Fruit fly (Drosophila melanogaster) whole organism, embryonic: ENCODE measurements around the gene CG13403.

Experiments used
- Adf1 ChIP-seq: fragments of 200-800 bp; sonication (Bioruptor generic); IDR thresholded peaks from 2 replicates; pipeline ENCODE4 v1.3.6; 2022; ENCODE audit warnings: missing biosample characterization, missing genetic modification characterization
- Atf6 ChIP-seq: fragments of 200-800 bp; sonication (Bioruptor generic); IDR thresholded peaks from 2 replicates; pipeline ENCODE4 v1.3.6; 2022; ENCODE audit warnings: missing biosample characterization, missing genetic modification characterization
- CG10274 ChIP-seq: fragments of 200-800 bp; sonication (Bioruptor generic); optimal IDR thresholded peaks from 3 replicates; lab custom pipeline; 2017; ENCODE audit warnings: missing biosample characterization, mild to moderate bottlenecking, missing genetic modification characterization
- CG12071 ChIP-seq: fragments of 200-800 bp; sonication (Bioruptor generic); optimal IDR thresholded peaks from 3 replicates; lab custom pipeline; 2018; ENCODE audit warnings: missing biosample characterization, mild to moderate bottlenecking, missing genetic modification characterization
- CG13287 ChIP-seq: fragments of 200-800 bp; sonication (Bioruptor generic); IDR thresholded peaks from 2 replicates; pipeline ENCODE4 v1.3.6; 2022; ENCODE audit warnings: missing biosample characterization, missing genetic modification characterization; ENCODE audit not compliant: partially characterized antibody
- CG13424 ChIP-seq: fragments of 200-800 bp; sonication (Bioruptor generic); optimal IDR thresholded peaks from 2 replicates; lab custom pipeline; 2019; ENCODE audit warnings: missing biosample characterization, mild to moderate bottlenecking, missing genetic modification characterization, moderate library complexity
- CG13775 ChIP-seq: fragments of 200-800 bp; sonication (Bioruptor generic); optimal IDR thresholded peaks from 3 replicates; lab custom pipeline; 2017; ENCODE audit warnings: missing biosample characterization, mild to moderate bottlenecking, missing genetic modification characterization
- CG14014 ChIP-seq: fragments of 200-800 bp; sonication (Bioruptor generic); IDR thresholded peaks from 2 replicates; pipeline ENCODE4 v1.3.6; 2022; ENCODE audit warnings: missing biosample characterization, missing genetic modification characterization
- CG14710 ChIP-seq: fragments of 200-800 bp; sonication (Bioruptor generic); optimal IDR thresholded peaks from 3 replicates; lab custom pipeline; 2019; ENCODE audit warnings: missing biosample characterization, mild to moderate bottlenecking, missing genetic modification characterization, moderate library complexity
- CG14860 ChIP-seq: fragments of 200-800 bp; sonication (Bioruptor generic); IDR thresholded peaks from 3 replicates; pipeline ENCODE4 v1.3.6; 2022; ENCODE audit warnings: missing biosample characterization, missing genetic modification characterization; ENCODE audit not compliant: partially characterized antibody
- CG1529 ChIP-seq: fragments of 200-800 bp; sonication (Bioruptor generic); optimal IDR thresholded peaks from 3 replicates; lab custom pipeline; 2018; ENCODE audit warnings: missing biosample characterization, missing genetic modification characterization
- CG16863 ChIP-seq: fragments of 200-800 bp; sonication (Bioruptor generic); optimal IDR thresholded peaks from 3 replicates; lab custom pipeline; 2016; ENCODE audit warnings: missing biosample characterization, missing genetic modification characterization
- CG17385 ChIP-seq: fragments of 200-800 bp; sonication (Bioruptor generic); optimal IDR thresholded peaks from 3 replicates; lab custom pipeline; 2018; ENCODE audit warnings: missing biosample characterization, mild to moderate bottlenecking, missing genetic modification characterization
- CG18262 ChIP-seq: fragments of 200-800 bp; optimal IDR thresholded peaks from 3 replicates; lab custom pipeline; 2019; ENCODE audit warnings: missing biosample characterization, mild to moderate bottlenecking, missing genetic modification characterization, moderate library complexity
- CG2202 ChIP-seq: fragments of 200-800 bp; sonication (Bioruptor generic); optimal IDR thresholded peaks from 2 replicates; lab custom pipeline; 2018; ENCODE audit warnings: missing biosample characterization, mild to moderate bottlenecking, missing genetic modification characterization
- CG2712 ChIP-seq: fragments of 200-800 bp; optimal IDR thresholded peaks from 3 replicates; lab custom pipeline; 2019; ENCODE audit warnings: missing biosample characterization, mild to moderate bottlenecking, missing genetic modification characterization, moderate library complexity
- CG4424 ChIP-seq: fragments of 200-800 bp; sonication (Bioruptor generic); optimal IDR thresholded peaks from 3 replicates; lab custom pipeline; 2016; ENCODE audit warnings: missing biosample characterization, missing genetic modification characterization
- CG4820 ChIP-seq: fragments of 200-800 bp; sonication (Bioruptor generic); optimal IDR thresholded peaks from 3 replicates; lab custom pipeline; 2016; ENCODE audit warnings: missing biosample characterization, missing genetic modification characterization
- CG6689 ChIP-seq: fragments of 200-800 bp; sonication (Bioruptor generic); IDR thresholded peaks from 2 replicates; pipeline ENCODE4 v1.3.6; 2022; ENCODE audit warnings: missing biosample characterization, missing genetic modification characterization
- CG7556 ChIP-seq: fragments of 200-800 bp; sonication (Bioruptor generic); optimal IDR thresholded peaks from 2 replicates; lab custom pipeline; 2017; ENCODE audit warnings: missing biosample characterization, mild to moderate bottlenecking, missing genetic modification characterization
- CG8290 ChIP-seq, 3 experiments: fragments of 200-800 bp; sonication (Bioruptor generic); optimal IDR thresholded peaks; 2 replicates each; lab custom pipeline; 2016 to 2019; ENCODE audit warnings: missing biosample characterization in 3 of 3, missing genetic modification characterization in 3 of 3, mild to moderate bottlenecking in 2 of 3, moderate library complexity in 1 of 3
- Camta ChIP-seq: fragments of 200-800 bp; sonication (Bioruptor generic); optimal IDR thresholded peaks from 2 replicates; lab custom pipeline; 2016; ENCODE audit warnings: missing biosample characterization, missing genetic modification characterization
- Deaf1 ChIP-seq: fragments of 200-800 bp; optimal IDR thresholded peaks from 3 replicates; lab custom pipeline; 2019; ENCODE audit warnings: missing biosample characterization, mild to moderate bottlenecking, missing genetic modification characterization, moderate library complexity
- Drgx ChIP-seq: fragments of 200-800 bp; sonication (Bioruptor generic); IDR thresholded peaks from 2 replicates; pipeline ENCODE4 v1.3.6; 2022; ENCODE audit warnings: missing biosample characterization, missing genetic modification characterization
- HHEX ChIP-seq: fragments of 200-800 bp; sonication (Bioruptor generic); optimal IDR thresholded peaks from 3 replicates; lab custom pipeline; 2017; ENCODE audit warnings: missing biosample characterization, mild to moderate bottlenecking, missing genetic modification characterization, missing genetic modification reagents
- HLH3B ChIP-seq: fragments of 200-800 bp; sonication (Bioruptor generic); IDR thresholded peaks from 2 replicates; pipeline ENCODE4 v1.3.6; 2022; ENCODE audit warnings: missing biosample characterization, missing genetic modification characterization
- Hr3 ChIP-seq: fragments of 200-800 bp; sonication (Bioruptor generic); optimal IDR thresholded peaks from 3 replicates; lab custom pipeline; 2016; ENCODE audit warnings: missing biosample characterization, missing genetic modification characterization
- MTF-1 ChIP-seq: fragments of 200-800 bp; sonication (Bioruptor generic); optimal IDR thresholded peaks from 2 replicates; lab custom pipeline; 2018; ENCODE audit warnings: missing biosample characterization, mild to moderate bottlenecking, missing genetic modification characterization, borderline replicate concordance
- NK7.1 ChIP-seq: fragments of 200-800 bp; sonication (Bioruptor generic); optimal IDR thresholded peaks from 3 replicates; lab custom pipeline; 2016; ENCODE audit warnings: missing biosample characterization, missing genetic modification characterization
- Oli ChIP-seq: fragments of 200-800 bp; sonication (Bioruptor generic); optimal IDR thresholded peaks from 2 replicates; lab custom pipeline; 2018; ENCODE audit warnings: missing biosample characterization, mild to moderate bottlenecking, missing genetic modification characterization, moderate library complexity
- Pdp1 ChIP-seq, 2 experiments: fragments of 200-800 bp; sonication (Bioruptor generic); optimal IDR thresholded peaks; 3 replicates each; lab custom pipeline; 2016; ENCODE audit warnings: missing biosample characterization in 2 of 2, missing genetic modification characterization in 2 of 2, mild to moderate bottlenecking in 1 of 2, moderate library complexity in 1 of 2
- Rfx ChIP-seq: fragments of 200-800 bp; sonication (Bioruptor generic); IDR thresholded peaks from 2 replicates; pipeline ENCODE4 v1.3.6; 2022; ENCODE audit warnings: missing biosample characterization, missing genetic modification characterization
- Sox100B ChIP-seq: fragments of 200-800 bp; sonication (Bioruptor generic); optimal IDR thresholded peaks from 3 replicates; lab custom pipeline; 2018; ENCODE audit warnings: missing biosample characterization, mild to moderate bottlenecking, missing genetic modification characterization
- Spps ChIP-seq: fragments of 200-800 bp; sonication (Bioruptor generic); optimal IDR thresholded peaks from 2 replicates; lab custom pipeline; 2018; ENCODE audit warnings: missing biosample characterization, mild to moderate bottlenecking, missing genetic modification characterization
- Sry-δ ChIP-seq: fragments of 200-800 bp; sonication (Bioruptor generic); optimal IDR thresholded peaks from 2 replicates; lab custom pipeline; 2016; ENCODE audit warnings: missing biosample characterization, missing genetic modification characterization
- Xrp1 ChIP-seq: fragments of 200-800 bp; sonication (Bioruptor generic); IDR thresholded peaks from 2 replicates; pipeline ENCODE4 v1.3.6; 2022; ENCODE audit warnings: missing biosample characterization, missing genetic modification characterization
- bbx ChIP-seq: fragments of 200-800 bp; sonication (Bioruptor generic); IDR thresholded peaks from 2 replicates; pipeline ENCODE4 v1.3.6; 2022; ENCODE audit warnings: missing biosample characterization, missing genetic modification characterization; ENCODE audit not compliant: partially characterized antibody
- crol ChIP-seq: fragments of 200-800 bp; sonication (Bioruptor generic); IDR thresholded peaks from 2 replicates; pipeline ENCODE4 v1.3.6; 2022; ENCODE audit warnings: missing biosample characterization, missing genetic modification characterization
- disco-r ChIP-seq: fragments of 200-800 bp; sonication (Bioruptor generic); optimal IDR thresholded peaks from 2 replicates; lab custom pipeline; 2016; ENCODE audit warnings: missing biosample characterization, missing genetic modification characterization
- dpn ChIP-seq, 2 experiments: fragments of 200-800 bp; sonication (Bioruptor generic); optimal IDR thresholded peaks; 3 replicates each; lab custom pipeline; 2016; ENCODE audit warnings: missing biosample characterization in 2 of 2, missing genetic modification characterization in 2 of 2
- fd3F ChIP-seq: fragments of 200-800 bp; sonication (Bioruptor generic); optimal IDR thresholded peaks from 2 replicates; lab custom pipeline; 2018; ENCODE audit warnings: missing biosample characterization, mild to moderate bottlenecking, missing genetic modification characterization, moderate library complexity
- hth ChIP-seq: fragments of >200 bp; optimal IDR thresholded peaks from 2 replicates; lab custom pipeline; 2017; ENCODE audit warnings: inconsistent platforms
- nerfin-1 ChIP-seq: fragments of 200-800 bp; sonication (Bioruptor generic); optimal IDR thresholded peaks from 3 replicates; lab custom pipeline; 2019; ENCODE audit warnings: missing biosample characterization, mild to moderate bottlenecking, missing genetic modification characterization, moderate library complexity
- onecut ChIP-seq: fragments of 200-800 bp; sonication (Bioruptor generic); IDR thresholded peaks from 2 replicates; pipeline ENCODE4 v1.3.6; 2022; ENCODE audit warnings: missing biosample characterization, missing genetic modification characterization
- peb ChIP-seq: fragments of 200-800 bp; sonication (Bioruptor generic); IDR thresholded peaks from 2 replicates; pipeline ENCODE4 v1.3.6; 2022; ENCODE audit warnings: missing biosample characterization, missing genetic modification characterization
- sens ChIP-seq: fragments of 200-800 bp; sonication (Bioruptor generic); peaks from one replicate; lab custom pipeline; 2016; ENCODE audit warnings: missing biosample characterization, missing genetic modification characterization
- shn ChIP-seq: fragments of 200-800 bp; sonication (Bioruptor generic); optimal IDR thresholded peaks from 3 replicates; lab custom pipeline; 2016; ENCODE audit warnings: missing biosample characterization, missing genetic modification characterization
- vvl ChIP-seq: fragments of 200-800 bp; sonication (Bioruptor generic); IDR thresholded peaks from 2 replicates; pipeline ENCODE4 v1.3.6; 2022; ENCODE audit warnings: missing biosample characterization, missing genetic modification characterization
- zf30C ChIP-seq: fragments of 200-800 bp; sonication (Bioruptor generic); optimal IDR thresholded peaks from 3 replicates; lab custom pipeline; 2018; ENCODE audit warnings: missing biosample characterization, mild to moderate bottlenecking, missing genetic modification characterization

The CG13403 gene

dm6 chrX:14213509-14214154 lies 21.8 kb upstream of the CG13403 start (continued):
- TF ChIP-seq CG6689 (GFP tag; lab: Robert Waterston, UW) (peak; percentile 40; the same call in 1 of the 2 replicates), sens (peak; percentile 79), hth (lab: Kevin White, UChicago) (no peak), vvl (GFP tag; lab: Robert Waterston, UW) (peak; percentile 43; the same call in 1 of the 2 replicates), fd3F (GFP tag; lab: Kevin White, UChicago) (peak; percentile 27), MTF-1 (GFP tag; lab: Kevin White, UChicago) (no peak), Xrp1 (peak; percentile 55), CG7556 (GFP tag; lab: Kevin White, UChicago) (peak; percentile 28), CG14014 (GFP tag; lab: Robert Waterston, UW) (0 out of 2 replicates have a peak, but pooled peaks have one; percentile 37), bbx (GFP tag; lab: Robert Waterston, UW) (no peak), Adf1 (GFP tag; lab: Robert Waterston, UW) (no peak), onecut (GFP tag; lab: Robert Waterston, UW) (peak; percentile 89), CG12071 (GFP tag; lab: Kevin White, UChicago) (peak; percentile 13), HHEX (GFP tag; lab: Kevin White, UChicago) (peak; percentile 61), zf30C (GFP tag; lab: Kevin White, UChicago) (peak; percentile 19), shn (GFP tag; lab: Kevin White, UChicago) (peak; percentile 24), Atf6 (GFP tag; lab: Robert Waterston, UW) (0 out of 2 replicates have a peak, but pooled peaks have one; percentile 35), HLH3B (GFP tag; lab: Robert Waterston, UW) (peak; percentile 36; the same call in 1 of the 2 replicates), Sox100B (GFP tag; lab: Kevin White, UChicago) (peak; percentile 36), dpn (GFP tag; optimal IDR thresholded peaks at IDR 0.05; lab: Kevin White, UChicago) (peak; percentile 10 to 35), CG13775 (no peak), CG4820 (GFP tag; lab: Kevin White, UChicago) (peak; percentile 3), CG16863 (GFP tag; lab: Kevin White, UChicago) (peak; percentile 25), Deaf1 (tag; lab: Kevin White, UChicago) (peak; percentile 74), disco-r (no peak), CG13424 (tag; lab: Kevin White, UChicago) (peak; percentile 51), Oli (peak; percentile 46), CG17385 (peak; percentile 30), CG8290 (GFP tag; optimal IDR thresholded peaks at IDR 0.05; lab: Kevin White, UChicago) (peak; percentile 88), CG8290 (tag; optimal IDR thresholded peaks at IDR 0.05; lab: Kevin White, UChicago) (peak; percentile 21 to 67), CG14860 (GFP tag; lab: Robert Waterston, UW) (no peak), CG2202 (tag; lab: Kevin White, UChicago) (peak; percentile 18), CG14710 (tag; lab: Kevin White, UChicago) (peak; percentile 11), Camta (GFP tag; lab: Kevin White, UChicago) (peak; percentile 28), Hr3 (GFP tag; lab: Kevin White, UChicago) (peak; percentile 1), CG13287 (GFP tag; lab: Robert Waterston, UW) (no peak), peb (GFP tag; lab: Robert Waterston, UW) (0 out of 2 replicates have a peak, but pooled peaks have one; percentile 15), CG10274 (no peak), Spps (no peak), Drgx (peak; percentile 43), CG4424 (peak; percentile 43), Pdp1 (GFP tag; optimal IDR thresholded peaks at IDR 0.05; lab: Kevin White, UChicago) (peak in 1 of 2 experiments; percentile 28), Rfx (GFP tag; lab: Robert Waterston, UW) (peak; percentile 52), crol (peak; percentile 88), nerfin-1 (tag; lab: Kevin White, UChicago) (peak; percentile 24), NK7.1 (GFP tag; lab: Kevin White, UChicago) (no peak), CG18262 (peak; percentile 46), CG1529 (peak; percentile 15), Sry-δ (peak; percentile 20), CG2712 (tag; lab: Kevin White, UChicago) (peak; percentile 44)
